Worm (Caenorhabditis elegans) whole organism, late embryonic: Measurements from ENCODE around the gene W02B8.1.

Experiments
- C38D4.7 ChIP-seq: fragments of 200-800 bp; sonication (Bioruptor generic); optimal IDR thresholded peaks from 2 replicates; lab custom pipeline; 2018; ENCODE audit warnings: mild to moderate bottlenecking, missing genetic modification characterization, moderate library complexity, missing compliant biosample characterization
- ceh-6 ChIP-seq: fragments of 200-800 bp; sonication (Bioruptor generic); optimal IDR thresholded peaks from 2 replicates; lab custom pipeline; 2018; ENCODE audit warnings: mild to moderate bottlenecking, missing genetic modification characterization, missing compliant biosample characterization
- elt-2 ChIP-seq: sonication (generic microtip); optimal IDR thresholded peaks from 2 replicates; lab custom pipeline; 2016; ENCODE audit warnings: missing genetic modification reagents, missing genetic modification characterization, missing compliant biosample characterization

W02B8.1 gene

ce11 chrII:13852532-13853199 is 49.2 kb downstream of the W02B8.1 start:
- peak; percentile 30 for TF ChIP-seq elt-2

ce11 chrII:13852004-13852403 is 49.9 kb downstream of the W02B8.1 start, which contains the start of gene F08G2.8:
F08G2.8 (plus strand) TSS chrII:13852304.
- TF ChIP-seq C38D4.7 (GFP tag; lab: Kevin White, UChicago) (no peak), ceh-6 (GFP tag; lab: Kevin White, UChicago) (no peak)
